Worm (Caenorhabditis elegans): ENCODE measurements around the gene F23B12.4.

- TF ChIP-seq snpc-4 (tag; optimal IDR thresholded peaks at IDR 0.05) (no peak), ama-1 (optimal IDR thresholded peaks at IDR 0.05) (no peak), C34F6.9 (tag; optimal IDR thresholded peaks at IDR 0.05) (no peak), ceh-82 (tag; optimal IDR thresholded peaks at IDR 0.05) (no peak), ztf-11 (tag; optimal IDR thresholded peaks at IDR 0.05) (no peak), fos-1 (tag; optimal IDR thresholded peaks at IDR 0.05) (peak; percentile 93), unc-39 (tag; optimal IDR thresholded peaks at IDR 0.05) (no peak), Y55F3AM.14 (GFP tag; optimal IDR thresholded peaks at IDR 0.05) (no peak), nhr-237 (tag; optimal IDR thresholded peaks at IDR 0.05) (no peak)
Observed at ce11 chrV:14414032-14414431, 26.9 kb upstream of the F23B12.4 start.
